Worm (Caenorhabditis elegans) whole organism, L3 larva: ENCODE results near the gene clec-180.

ENCODE experiments used
- ceh-9 ChIP-seq: sonication (generic microtip); optimal IDR thresholded peaks from 2 replicates; lab custom pipeline; 2018; ENCODE audit warnings: missing biosample characterization, missing genetic modification characterization
- lin-39 ChIP-seq: fragments of 150-350 bp; optimal IDR thresholded peaks from 2 replicates; lab custom pipeline; 2018; ENCODE audit warnings: missing biosample characterization, missing genetic modification reagents, missing genetic modification characterization
- nfya-1 ChIP-seq: sonication (generic microtip); optimal IDR thresholded peaks from 2 replicates; lab custom pipeline; 2017; ENCODE audit warnings: missing genetic modification characterization, mild to moderate bottlenecking, missing compliant biosample characterization, antibody characterized with exemption, moderate library complexity; ENCODE audit not compliant: insufficient read depth
- nhr-12 ChIP-seq: fragments of 150-350 bp; optimal IDR thresholded peaks from 2 replicates; lab custom pipeline; 2014; ENCODE audit warnings: missing biosample characterization, missing genetic modification characterization
- nhr-25 ChIP-seq: sonication (generic microtip); optimal IDR thresholded peaks from 2 replicates; lab custom pipeline; 2017; ENCODE audit warnings: missing biosample characterization, missing genetic modification characterization
- nhr-28 ChIP-seq: fragments of 150-350 bp; optimal IDR thresholded peaks from 2 replicates; lab custom pipeline; 2014; ENCODE audit warnings: missing biosample characterization, missing genetic modification characterization
- nhr-77 ChIP-seq: fragments of 150-350 bp; optimal IDR thresholded peaks from 2 replicates; lab custom pipeline; 2014; ENCODE audit warnings: missing biosample characterization, missing genetic modification characterization
- pha-4 ChIP-seq: fragments of 150-350 bp; optimal IDR thresholded peaks from 2 replicates; lab custom pipeline; 2014; ENCODE audit warnings: missing biosample characterization, missing genetic modification reagents, missing genetic modification characterization
- unc-62 ChIP-seq: fragments of 150-350 bp; sonication (generic microtip); optimal IDR thresholded peaks from 4 replicates; lab custom pipeline; 2014; ENCODE audit warnings: missing biosample characterization, missing genetic modification reagents, missing genetic modification characterization
- ztf-11 ChIP-seq: fragments of 150-350 bp; optimal IDR thresholded peaks from 2 replicates; lab custom pipeline; 2014; ENCODE audit warnings: missing biosample characterization, missing genetic modification characterization

- TF ChIP-seq ztf-11 (tag; lab: Kevin White, UChicago) (no peak), pha-4 (tag; lab: Kevin White, UChicago) (no peak), nfya-1 (tag; lab: Kevin White, UChicago) (no peak), nhr-12 (tag; lab: Kevin White, UChicago) (no peak), unc-62 (GFP tag; lab: Kevin White, UChicago) (no peak), nhr-28 (tag; lab: Kevin White, UChicago) (no peak), nhr-77 (no peak), ceh-9 (tag; lab: Kevin White, UChicago) (no peak), lin-39 (tag; lab: Kevin White, UChicago) (no peak), nhr-25 (no peak)
Observed at ce11 chrIV:7532360-7532759, 36.3 kb upstream of the clec-180 start, which contains the start of gene R05G6.1.
